Worm (Caenorhabditis elegans): ENCODE measurements around the gene R07B7.2.

ce11 chrV:12063036-12063435 lies 3.5 kb upstream of the R07B7.2 start, which contains the start of gene clh-6:
- TF ChIP-seq ztf-11 (tag; optimal IDR thresholded peaks at IDR 0.05) (no peak), flh-1 (GFP tag; optimal IDR thresholded peaks at IDR 0.05) (no peak), unc-39 (tag; optimal IDR thresholded peaks at IDR 0.05) (no peak), ceh-43 (GFP tag; optimal IDR thresholded peaks at IDR 0.05) (no peak), mep-1 (tag; optimal IDR thresholded peaks at IDR 0.05) (no peak), unc-62 (GFP tag; optimal IDR thresholded peaks at IDR 0.05) (no peak), drap-1 (GFP tag; optimal IDR thresholded peaks at IDR 0.05) (no peak), nhr-28 (tag; optimal IDR thresholded peaks at IDR 0.05) (no peak), ceh-83 (GFP tag; optimal IDR thresholded peaks at IDR 0.05) (no peak), lin-13 (tag; optimal IDR thresholded peaks at IDR 0.05) (no peak), bed-3 (GFP tag; optimal IDR thresholded peaks at IDR 0.05) (no peak)
